Worm (Caenorhabditis elegans) whole organism, L4/young adult: ENCODE measurements around the gene fox-1.

Source experiments
- W03F9.2 ChIP-seq: fragments of 150-350 bp; optimal IDR thresholded peaks from 2 replicates; lab custom pipeline; 2014; ENCODE audit warnings: missing biosample characterization, missing genetic modification characterization
- dao-5 ChIP-seq: sonication (generic microtip); optimal IDR thresholded peaks from 2 replicates; lab custom pipeline; 2016; ENCODE audit warnings: missing genotype, missing genetic modification characterization, moderate library complexity, missing compliant biosample characterization

ce11 chrX:2403724-2404123, 56.0 kb downstream of the fox-1 start, which contains the start of gene C43H6.4:
- TF ChIP-seq dao-5 (tag; lab: Kevin White, UChicago) (no peak), W03F9.2 (tag; lab: Kevin White, UChicago) (no peak)
